Worm (Caenorhabditis elegans): ENCODE data around the gene B0218.7.

- TF ChIP-seq tab-1 (GFP tag; IDR thresholded peaks at IDR 0.05), result no peak
- no peak for TF ChIP-seq ref-1 (GFP tag; conservative IDR thresholded peaks at IDR 0.05)
- no peak for TF ChIP-seq ztf-23 (GFP tag; IDR thresholded peaks at IDR 0.05)
- TF ChIP-seq T22C8.4 (GFP tag; IDR thresholded peaks at IDR 0.05), result no peak
- TF ChIP-seq med-1 (GFP tag; optimal IDR thresholded peaks at IDR 0.05; ENCODE audit: insufficient read depth), result no peak
- TF ChIP-seq flt-1 (GFP tag; IDR thresholded peaks at IDR 0.05), result no peak
- no peak for TF ChIP-seq klf-2 (GFP tag; conservative IDR thresholded peaks at IDR 0.05)
- no peak for TF ChIP-seq ztf-29 (GFP tag; IDR thresholded peaks at IDR 0.05)
Measured at ce11 chrIV:8164515-8164914, 1.3 kb downstream of the B0218.7 start.

Data from whole organism, midembryonic.